Fruit fly (Drosophila melanogaster): ENCODE results near the gene CG2926.

Gene CG2926

DNA sequence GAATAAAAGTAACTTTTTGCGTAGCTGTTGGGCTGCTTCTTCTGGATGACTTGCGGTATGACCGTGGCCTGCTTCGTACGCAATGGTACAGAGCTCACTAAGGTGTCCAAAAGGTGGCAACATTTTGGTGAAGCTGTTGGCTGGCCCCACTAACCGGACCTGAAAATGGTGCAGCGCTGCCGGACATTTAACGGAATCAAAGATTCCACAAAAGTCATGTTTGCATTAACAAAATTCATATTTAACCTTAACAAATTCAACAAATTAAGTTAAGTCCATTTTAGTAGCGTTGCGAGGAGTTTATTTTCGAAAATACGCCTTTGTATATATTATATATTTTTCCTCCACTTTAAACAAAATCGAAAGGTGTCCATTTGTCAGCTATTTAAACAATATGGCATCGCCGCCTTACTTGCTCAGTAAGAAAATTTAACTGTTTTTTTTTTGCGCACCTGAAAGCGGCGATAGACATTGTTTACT, 12.9 kb upstream of the CG2926 start, which contains the start of the genes kra and SecS (continued):
- peak; percentile 43 to 92 for TF ChIP-seq tll (GFP tag; optimal IDR thresholded peaks at IDR 0.05)
- peak in 1 of 2 experiments; percentile 17 for TF ChIP-seq crp (GFP tag; optimal IDR thresholded peaks at IDR 0.05)
- peak; percentile 91 for TF ChIP-seq CG12659 (GFP tag; optimal IDR thresholded peaks at IDR 0.05)
- TF ChIP-seq nerfin-1 (tag; optimal IDR thresholded peaks at IDR 0.05): peak; percentile 47
- TF ChIP-seq Bdp1 (GFP tag; optimal IDR thresholded peaks at IDR 0.05): peak; percentile 18
- no peak for TF ChIP-seq ham (GFP tag; IDR thresholded peaks at IDR 0.05)
- no peak for TF ChIP-seq CG15479 (GFP tag; optimal IDR thresholded peaks at IDR 0.05)
- TF ChIP-seq btn (GFP tag; optimal IDR thresholded peaks at IDR 0.05): no peak
- peak; percentile 69 for TF ChIP-seq CG2712 (tag; optimal IDR thresholded peaks at IDR 0.05)
- TF ChIP-seq bbx (GFP tag; IDR thresholded peaks at IDR 0.05; ENCODE audit: partially characterized antibody): no peak
- TF ChIP-seq Mad (GFP tag; optimal IDR thresholded peaks at IDR 0.05): peak; percentile 71
- TF ChIP-seq CG15269 (tag; optimal IDR thresholded peaks at IDR 0.05): peak; percentile 54
- TF ChIP-seq pros (GFP tag; optimal IDR thresholded peaks at IDR 0.05): no peak
- TF ChIP-seq D (optimal IDR thresholded peaks at IDR 0.05): no peak
- TF ChIP-seq D (GFP tag; optimal IDR thresholded peaks at IDR 0.05): no peak
- TF ChIP-seq jing (GFP tag; optimal IDR thresholded peaks at IDR 0.05): no peak
- TF ChIP-seq CG16813 (GFP tag; IDR thresholded peaks at IDR 0.05; ENCODE audit: partially characterized antibody): no peak
- TF ChIP-seq amos (GFP tag; IDR thresholded peaks at IDR 0.05; ENCODE audit: partially characterized antibody): no peak
- peak; percentile 20 for TF ChIP-seq ash1 (GFP tag; optimal IDR thresholded peaks at IDR 0.05)
- TF ChIP-seq Hey (tag; optimal IDR thresholded peaks at IDR 0.05): no peak
- peak; percentile 79 for TF ChIP-seq Xbp1 (GFP tag; optimal IDR thresholded peaks at IDR 0.05)
- peak; percentile 6 for TF ChIP-seq exex (tag; optimal IDR thresholded peaks at IDR 0.05)
- no peak for TF ChIP-seq zfh1 (GFP tag; IDR thresholded peaks at IDR 0.05)
- TF ChIP-seq ac (GFP tag; optimal IDR thresholded peaks at IDR 0.05): no peak
- TF ChIP-seq CG8281 (tag; optimal IDR thresholded peaks at IDR 0.05): no peak
- TF ChIP-seq Jarid2 (GFP tag; optimal IDR thresholded peaks at IDR 0.05): no peak
- TF ChIP-seq HmgZ (tag; optimal IDR thresholded peaks at IDR 0.05): peak; percentile 63
- TF ChIP-seq fd96Cb (tag; optimal IDR thresholded peaks at IDR 0.05): peak; percentile 29
- peak; percentile 30 for TF ChIP-seq D19A (tag; optimal IDR thresholded peaks at IDR 0.05)
- TF ChIP-seq row (GFP tag; IDR thresholded peaks at IDR 0.05): no peak
- TF ChIP-seq CG11695 (GFP tag; IDR thresholded peaks at IDR 0.05): no peak
- TF ChIP-seq CG9797 (GFP tag; optimal IDR thresholded peaks at IDR 0.05): peak; percentile 97
- TF ChIP-seq CG4854 (GFP tag; optimal IDR thresholded peaks at IDR 0.05): peak; percentile 44
- no peak for TF ChIP-seq zf30C (GFP tag; optimal IDR thresholded peaks at IDR 0.05)
- peak; percentile 92 for TF ChIP-seq Ets97D (GFP tag; optimal IDR thresholded peaks at IDR 0.05)
- TF ChIP-seq E2f1 (GFP tag; IDR thresholded peaks at IDR 0.05): no peak
- no peak for TF ChIP-seq CG10321 (GFP tag; IDR thresholded peaks at IDR 0.05)
- no peak for TF ChIP-seq emc (GFP tag; optimal IDR thresholded peaks at IDR 0.05)
- TF ChIP-seq Sox100B (GFP tag; optimal IDR thresholded peaks at IDR 0.05): peak; percentile 71
- no peak for TF ChIP-seq CG1832 (GFP tag; optimal IDR thresholded peaks at IDR 0.05)
- no peak for TF ChIP-seq Rfx (GFP tag; IDR thresholded peaks at IDR 0.05)
- TF ChIP-seq jigr1 (GFP tag; IDR thresholded peaks at IDR 0.05): no peak
- TF ChIP-seq CG18476 (GFP tag; optimal IDR thresholded peaks at IDR 0.05): peak; percentile 52
- TF ChIP-seq Optix (GFP tag; IDR thresholded peaks at IDR 0.05): no peak
- peak; percentile 62 for TF ChIP-seq CG10654 (GFP tag; optimal IDR thresholded peaks at IDR 0.05)
- TF ChIP-seq CG10274 (GFP tag; optimal IDR thresholded peaks at IDR 0.05): no peak
- TF ChIP-seq CG12744 (GFP tag; optimal IDR thresholded peaks at IDR 0.05): peak; percentile 21
- TF ChIP-seq CG6654 (GFP tag; optimal IDR thresholded peaks at IDR 0.05): peak; percentile 31
- TF ChIP-seq Ets65A (GFP tag): peak; percentile 90
- peak; percentile 53 for TF ChIP-seq CG1602 (GFP tag; optimal IDR thresholded peaks at IDR 0.05)
- peak; percentile 81 for TF ChIP-seq Elba2 (GFP tag; optimal IDR thresholded peaks at IDR 0.05)
